Worm (Caenorhabditis elegans): Measurements from ENCODE around the gene Y55F3AM.11.

The Y55F3AM.11 gene

ce11 chrIV:1070383-1070782 lies 26.2 kb upstream of the Y55F3AM.11 start (continued):
- TF ChIP-seq elt-2 (tag; optimal IDR thresholded peaks at IDR 0.05) (peak; percentile 55), unc-62 (GFP tag; optimal IDR thresholded peaks at IDR 0.05) (peak; percentile 39), tbx-2 (tag; optimal IDR thresholded peaks at IDR 0.05) (peak; percentile 76), fkh-10 (GFP tag; optimal IDR thresholded peaks at IDR 0.05) (peak; percentile 92), skn-1 (tag; optimal IDR thresholded peaks at IDR 0.05) (peak; percentile 60), egl-27 (tag; optimal IDR thresholded peaks at IDR 0.05) (no peak), ceh-28 (tag; optimal IDR thresholded peaks at IDR 0.05) (peak; percentile 85), ztf-4 (tag; optimal IDR thresholded peaks at IDR 0.05) (no peak), mdl-1 (tag; optimal IDR thresholded peaks at IDR 0.05) (peak; percentile 70), ceh-82 (tag; optimal IDR thresholded peaks at IDR 0.05) (peak; percentile 73), nhr-43 (tag; optimal IDR thresholded peaks at IDR 0.05; ENCODE audit: poor library complexity, severe bottlenecking) (no peak)

- TF ChIP-seq lin-39 (tag; optimal IDR thresholded peaks at IDR 0.05) (peak; percentile 35), nfya-1 (tag; optimal IDR thresholded peaks at IDR 0.05; ENCODE audit: insufficient read depth) (no peak), pha-4 (tag; optimal IDR thresholded peaks at IDR 0.05) (peak; percentile 17)
These were observed 24.6 kb upstream of the Y55F3AM.11 start for ce11 chrIV:1068730-1069244.

- peak; percentile 1 for TF ChIP-seq pha-4 (tag; optimal IDR thresholded peaks at IDR 0.05)
- TF ChIP-seq tbx-2 (tag; optimal IDR thresholded peaks at IDR 0.05), result peak; percentile 19
- TF ChIP-seq nhr-11 (tag; optimal IDR thresholded peaks at IDR 0.05), result peak; percentile 11
- no peak for TF ChIP-seq nhr-43 (tag; optimal IDR thresholded peaks at IDR 0.05; ENCODE audit: poor library complexity, severe bottlenecking)
- peak; percentile 8 for TF ChIP-seq lin-15B (tag; optimal IDR thresholded peaks at IDR 0.05)
- peak; percentile 47 for TF ChIP-seq lsy-12 (tag; optimal IDR thresholded peaks at IDR 0.05)
- TF ChIP-seq mml-1 (tag; optimal IDR thresholded peaks at IDR 0.05), result no peak
- TF ChIP-seq lin-39 (tag; optimal IDR thresholded peaks at IDR 0.05), result peak; percentile 70
- TF ChIP-seq hmg-11 (tag; optimal IDR thresholded peaks at IDR 0.05), result peak; percentile 33
- TF ChIP-seq egl-5 (tag; optimal IDR thresholded peaks at IDR 0.05), result peak; percentile 57
- peak; percentile 31 for TF ChIP-seq elt-2 (tag; optimal IDR thresholded peaks at IDR 0.05)
- peak; percentile 1 for TF ChIP-seq skn-1 (tag; optimal IDR thresholded peaks at IDR 0.05)
- TF ChIP-seq unc-62 (GFP tag; optimal IDR thresholded peaks at IDR 0.05), result no peak
- no peak for TF ChIP-seq nhr-23 (tag; optimal IDR thresholded peaks at IDR 0.05)
- TF ChIP-seq nfya-1 (tag; optimal IDR thresholded peaks at IDR 0.05; ENCODE audit: insufficient read depth), result peak; percentile 74
- TF ChIP-seq aly-2 (tag; optimal IDR thresholded peaks at IDR 0.05), result no peak
- peak; percentile 21 for TF ChIP-seq jun-1 (tag; optimal IDR thresholded peaks at IDR 0.05)
These were observed 23.2 kb upstream of the Y55F3AM.11 start, which contains the start of gene znf-782 for ce11 chrIV:1067430-1067829. TSS of gene znf-782 (minus strand) at chrIV:1067525.

ce11 chrIV:1065569-1065968 lies 21.4 kb upstream of the Y55F3AM.11 start:
- TF ChIP-seq fos-1 (tag; optimal IDR thresholded peaks at IDR 0.05), result peak; percentile 22
- no peak for TF ChIP-seq egl-5 (tag; optimal IDR thresholded peaks at IDR 0.05)
- TF ChIP-seq pha-4 (tag; optimal IDR thresholded peaks at IDR 0.05), result peak; percentile 38
- TF ChIP-seq lin-39 (tag; optimal IDR thresholded peaks at IDR 0.05), result peak; percentile 3
- TF ChIP-seq fkh-10 (GFP tag; optimal IDR thresholded peaks at IDR 0.05), result no peak
- no peak for TF ChIP-seq elt-1 (tag; optimal IDR thresholded peaks at IDR 0.05)

ce11 chrIV:1064289-1064848 lies 20.2 kb upstream of the Y55F3AM.11 start:
- peak; percentile 12 for TF ChIP-seq ama-1 (optimal IDR thresholded peaks at IDR 0.05)
- TF ChIP-seq hmg-11 (tag; optimal IDR thresholded peaks at IDR 0.05), result peak; percentile 40
- TF ChIP-seq pha-4 (tag; optimal IDR thresholded peaks at IDR 0.05), result peak; percentile 59
- no peak for TF ChIP-seq ceh-16 (tag; optimal IDR thresholded peaks at IDR 0.05)
- no peak for TF ChIP-seq daf-12 (tag; optimal IDR thresholded peaks at IDR 0.05)
- TF ChIP-seq unc-39 (tag; optimal IDR thresholded peaks at IDR 0.05), result no peak
- no peak for TF ChIP-seq ceh-28 (tag; optimal IDR thresholded peaks at IDR 0.05)
- no peak for TF ChIP-seq aly-2 (tag; optimal IDR thresholded peaks at IDR 0.05)
- TF ChIP-seq lin-39 (tag; optimal IDR thresholded peaks at IDR 0.05), result peak; percentile 48
- peak; percentile 51 for TF ChIP-seq snpc-4 (tag; optimal IDR thresholded peaks at IDR 0.05)

- no peak for TF ChIP-seq pqm-1 (tag; optimal IDR thresholded peaks at IDR 0.05)
- no peak for TF ChIP-seq daf-12 (tag; optimal IDR thresholded peaks at IDR 0.05)
- no peak for TF ChIP-seq ceh-82 (tag; optimal IDR thresholded peaks at IDR 0.05)
- no peak for TF ChIP-seq jun-1 (tag; optimal IDR thresholded peaks at IDR 0.05)
- TF ChIP-seq nhr-76 (tag; optimal IDR thresholded peaks at IDR 0.05), result no peak
- no peak for TF ChIP-seq sea-2 (GFP tag; optimal IDR thresholded peaks at IDR 0.05)
- TF ChIP-seq hmg-11 (tag; optimal IDR thresholded peaks at IDR 0.05), result no peak
- TF ChIP-seq ztf-11 (tag; optimal IDR thresholded peaks at IDR 0.05), result no peak
- no peak for TF ChIP-seq ceh-16 (tag; optimal IDR thresholded peaks at IDR 0.05)
- no peak for TF ChIP-seq elt-1 (tag; optimal IDR thresholded peaks at IDR 0.05)
- TF ChIP-seq nhr-43 (tag; optimal IDR thresholded peaks at IDR 0.05; ENCODE audit: poor library complexity, severe bottlenecking), result no peak
- TF ChIP-seq fkh-10 (GFP tag; optimal IDR thresholded peaks at IDR 0.05), result no peak
- no peak for TF ChIP-seq nhr-11 (tag; optimal IDR thresholded peaks at IDR 0.05)
- TF ChIP-seq unc-62 (GFP tag; optimal IDR thresholded peaks at IDR 0.05), result no peak
- TF ChIP-seq lsy-12 (tag; optimal IDR thresholded peaks at IDR 0.05), result no peak
- TF ChIP-seq nhr-12 (tag; optimal IDR thresholded peaks at IDR 0.05), result no peak
- no peak for TF ChIP-seq elt-2 (tag; optimal IDR thresholded peaks at IDR 0.05)
- TF ChIP-seq pha-4 (tag; optimal IDR thresholded peaks at IDR 0.05), result no peak
- no peak for TF ChIP-seq lin-15B (tag; optimal IDR thresholded peaks at IDR 0.05)
- no peak for TF ChIP-seq fos-1 (tag; optimal IDR thresholded peaks at IDR 0.05)
These were observed 18.9 kb upstream of the Y55F3AM.11 start for ce11 chrIV:1063058-1063457.
